Worm (Caenorhabditis elegans) whole organism, mixed stage, embryonic: ENCODE data around the gene K09C4.2.

Source experiments
- M03D4.4 ChIP-seq: sonication (generic microtip); optimal IDR thresholded peaks from 2 replicates; lab custom pipeline; 2017; ENCODE audit warnings: mild to moderate bottlenecking, missing genetic modification characterization, missing compliant biosample characterization
- blmp-1 ChIP-seq: fragments of 150-350 bp; optimal IDR thresholded peaks from 2 replicates; lab custom pipeline; 2014; ENCODE audit warnings: missing biosample characterization, missing genetic modification characterization
- ceh-39 ChIP-seq: fragments of 150-350 bp; optimal IDR thresholded peaks from 2 replicates; lab custom pipeline; 2014; ENCODE audit warnings: missing biosample characterization, missing genetic modification characterization
- ceh-43 ChIP-seq: fragments of 200-800 bp; sonication (Bioruptor generic); optimal IDR thresholded peaks from 2 replicates; lab custom pipeline; 2018; ENCODE audit warnings: mild to moderate bottlenecking, missing genetic modification characterization, moderate library complexity, missing compliant biosample characterization
- ceh-83 ChIP-seq: fragments of 200-800 bp; sonication (Bioruptor generic); optimal IDR thresholded peaks from 2 replicates; lab custom pipeline; 2018; ENCODE audit warnings: mild to moderate bottlenecking, missing genetic modification characterization, missing compliant biosample characterization
- ces-1 ChIP-seq: fragments of 150-350 bp; optimal IDR thresholded peaks from 2 replicates; lab custom pipeline; 2014; ENCODE audit warnings: missing biosample characterization, missing genetic modification reagents, missing genetic modification characterization
- cnd-1 ChIP-seq: fragments of 200-800 bp; sonication (Bioruptor generic); optimal IDR thresholded peaks from 2 replicates; lab custom pipeline; 2018; ENCODE audit warnings: mild to moderate bottlenecking, missing genetic modification characterization, missing compliant biosample characterization
- elt-1 ChIP-seq: sonication (generic microtip); optimal IDR thresholded peaks from 2 replicates; lab custom pipeline; 2017; ENCODE audit warnings: missing genetic modification characterization, mild to moderate bottlenecking, missing compliant biosample characterization, antibody characterized with exemption, moderate library complexity, borderline replicate concordance; ENCODE audit not compliant: insufficient read depth
- elt-3 ChIP-seq: fragments of 150-350 bp; optimal IDR thresholded peaks from 2 replicates; lab custom pipeline; 2014; ENCODE audit warnings: missing biosample characterization, missing genetic modification characterization
- ham-2 ChIP-seq: fragments of 200-800 bp; sonication (Bioruptor generic); optimal IDR thresholded peaks from 2 replicates; lab custom pipeline; 2018; ENCODE audit warnings: mild to moderate bottlenecking, missing genetic modification characterization, missing compliant biosample characterization
- hlh-1 ChIP-seq: fragments of 150-350 bp; optimal IDR thresholded peaks from 2 replicates; lab custom pipeline; 2014; ENCODE audit warnings: missing biosample characterization, missing genetic modification reagents, missing genetic modification characterization
- lin-13 ChIP-seq: fragments of 150-350 bp; optimal IDR thresholded peaks from 2 replicates; lab custom pipeline; 2014; ENCODE audit warnings: missing biosample characterization, missing genetic modification characterization
- lsy-2 ChIP-seq: fragments of 150-350 bp; optimal IDR thresholded peaks from 2 replicates; lab custom pipeline; 2014; ENCODE audit warnings: missing biosample characterization, missing genetic modification characterization
- mab-5 ChIP-seq: fragments of 150-350 bp; optimal IDR thresholded peaks from 2 replicates; lab custom pipeline; 2014; ENCODE audit warnings: missing biosample characterization, missing genetic modification characterization
- mep-1 ChIP-seq: fragments of 150-350 bp; optimal IDR thresholded peaks from 2 replicates; lab custom pipeline; 2017; ENCODE audit warnings: missing biosample characterization, missing genetic modification reagents, missing genetic modification characterization, inconsistent platforms
- mls-2 ChIP-seq: sonication (generic microtip); optimal IDR thresholded peaks from 2 replicates; lab custom pipeline; 2016; ENCODE audit warnings: mild to moderate bottlenecking, missing genetic modification characterization, moderate library complexity, missing compliant biosample characterization
- nhr-12 ChIP-seq: fragments of 150-350 bp; optimal IDR thresholded peaks from 2 replicates; lab custom pipeline; 2014; ENCODE audit warnings: missing biosample characterization, missing genetic modification characterization
- nhr-2 ChIP-seq: fragments of 150-350 bp; optimal IDR thresholded peaks from 2 replicates; lab custom pipeline; 2014; ENCODE audit warnings: missing biosample characterization, missing genetic modification characterization
- nhr-237 ChIP-seq: fragments of 150-350 bp; optimal IDR thresholded peaks from 2 replicates; lab custom pipeline; 2014; ENCODE audit warnings: missing biosample characterization, missing genetic modification characterization
- nhr-28 ChIP-seq: fragments of 150-350 bp; optimal IDR thresholded peaks from 2 replicates; lab custom pipeline; 2014; ENCODE audit warnings: missing biosample characterization, missing genetic modification characterization
- nhr-76 ChIP-seq: sonication (generic microtip); optimal IDR thresholded peaks from 2 replicates; lab custom pipeline; 2017; ENCODE audit warnings: missing biosample characterization, missing genetic modification characterization
- pha-4 ChIP-seq: fragments of 150-350 bp; optimal IDR thresholded peaks from 2 replicates; lab custom pipeline; 2018; ENCODE audit warnings: missing biosample characterization, missing genetic modification reagents, missing genetic modification characterization
- sptf-1 ChIP-seq: sonication (generic microtip); optimal IDR thresholded peaks from 2 replicates; lab custom pipeline; 2017; ENCODE audit warnings: mild to moderate bottlenecking, missing genetic modification characterization, moderate library complexity, missing compliant biosample characterization
- tbx-8 ChIP-seq: fragments of 200-800 bp; sonication (Bioruptor generic); optimal IDR thresholded peaks from 2 replicates; lab custom pipeline; 2018; ENCODE audit warnings: mild to moderate bottlenecking, missing genetic modification characterization, moderate library complexity, missing compliant biosample characterization
- unc-120 ChIP-seq: sonication (generic microtip); optimal IDR thresholded peaks from 2 replicates; lab custom pipeline; 2017; ENCODE audit warnings: missing genetic modification characterization, missing compliant biosample characterization; ENCODE audit not compliant: poor library complexity, severe bottlenecking
- unc-39 ChIP-seq: fragments of 150-350 bp; optimal IDR thresholded peaks from 2 replicates; lab custom pipeline; 2014; ENCODE audit warnings: missing biosample characterization, missing genetic modification characterization
- unc-62 ChIP-seq: fragments of 150-350 bp; optimal IDR thresholded peaks from 2 replicates; lab custom pipeline; 2014; ENCODE audit warnings: missing biosample characterization, missing genetic modification reagents, missing genetic modification characterization
- zip-8 ChIP-seq: fragments of 150-350 bp; optimal IDR thresholded peaks from 2 replicates; lab custom pipeline; 2014; ENCODE audit warnings: missing biosample characterization, missing genetic modification characterization
- ztf-11 ChIP-seq: fragments of 150-350 bp; optimal IDR thresholded peaks from 2 replicates; lab custom pipeline; 2014; ENCODE audit warnings: missing biosample characterization, missing genetic modification characterization

The K09C4.2 gene

ce11 chrX:3296182-3296581 lies at the start of gene K09C4.2:
Gene K09C4.2, plus strand, starts transcription at chrX:3296482.
- no peak for TF ChIP-seq nhr-2 (tag; lab: Kevin White, UChicago)
- no peak for TF ChIP-seq unc-39 (tag; lab: Kevin White, UChicago)
- no peak for TF ChIP-seq ham-2
- TF ChIP-seq nhr-28, result no peak
- TF ChIP-seq mep-1, result no peak
- no peak for TF ChIP-seq ceh-83 (GFP tag; lab: Kevin White, UChicago)
- TF ChIP-seq mls-2 (tag; lab: Kevin White, UChicago), result no peak
- no peak for TF ChIP-seq tbx-8 (GFP tag; lab: Kevin White, UChicago)
- TF ChIP-seq pha-4 (tag; lab: Kevin White, UChicago), result no peak
- TF ChIP-seq mab-5 (tag; lab: Kevin White, UChicago), result no peak
- no peak for TF ChIP-seq ceh-43 (GFP tag; lab: Kevin White, UChicago)
- TF ChIP-seq ztf-11, result no peak
- TF ChIP-seq nhr-12 (tag; lab: Kevin White, UChicago), result no peak
- TF ChIP-seq ces-1 (GFP tag; lab: Kevin White, UChicago), result no peak
- no peak for TF ChIP-seq nhr-237 (tag; lab: Kevin White, UChicago)
- no peak for TF ChIP-seq zip-8
- no peak for TF ChIP-seq ceh-39 (tag; lab: Kevin White, UChicago)

- no peak for TF ChIP-seq blmp-1 (tag; lab: Kevin White, UChicago)
- no peak for TF ChIP-seq zip-8
- no peak for TF ChIP-seq nhr-76 (tag; lab: Kevin White, UChicago)
- TF ChIP-seq ces-1 (GFP tag; lab: Kevin White, UChicago), result no peak
- TF ChIP-seq unc-39 (tag; lab: Kevin White, UChicago), result no peak
- no peak for TF ChIP-seq ham-2
- no peak for TF ChIP-seq unc-120
- TF ChIP-seq lsy-2 (tag; lab: Kevin White, UChicago), result no peak
- TF ChIP-seq cnd-1 (tag; lab: Kevin White, UChicago), result no peak
- TF ChIP-seq elt-3 (tag; lab: Kevin White, UChicago), result no peak
- TF ChIP-seq nhr-2 (tag; lab: Kevin White, UChicago), result no peak
- TF ChIP-seq sptf-1 (tag; lab: Kevin White, UChicago), result no peak
- no peak for TF ChIP-seq mab-5 (tag; lab: Kevin White, UChicago)
- no peak for TF ChIP-seq ceh-39 (tag; lab: Kevin White, UChicago)
- TF ChIP-seq, all 35 proteins: peak for 0
Measured at ce11 chrX:3247768-3248167, 48.5 kb upstream of the K09C4.2 start.

ce11 chrX:3250481-3251091 lies 45.7 kb upstream of the K09C4.2 start, which contains the start of gene pqn-37:
Gene pqn-37, minus strand, starts transcription at chrX:3250531.
- TF ChIP-seq blmp-1 (tag; lab: Kevin White, UChicago), result no peak
- no peak for TF ChIP-seq ceh-43 (GFP tag; lab: Kevin White, UChicago)
- TF ChIP-seq lin-13 (tag; lab: Kevin White, UChicago), result no peak
- no peak for TF ChIP-seq mab-5 (tag; lab: Kevin White, UChicago)
- no peak for TF ChIP-seq hlh-1 (tag; lab: Kevin White, UChicago)
- no peak for TF ChIP-seq cnd-1 (tag; lab: Kevin White, UChicago)
- TF ChIP-seq, all 35 proteins: peak for 0

- TF ChIP-seq ztf-11, result no peak
- no peak for TF ChIP-seq unc-62
- no peak for TF ChIP-seq elt-3 (tag; lab: Kevin White, UChicago)
- TF ChIP-seq nhr-2 (tag; lab: Kevin White, UChicago), result no peak
- no peak for TF ChIP-seq mab-5 (tag; lab: Kevin White, UChicago)
- TF ChIP-seq hlh-1 (tag; lab: Kevin White, UChicago), result no peak
- no peak for TF ChIP-seq nhr-76 (tag; lab: Kevin White, UChicago)
- TF ChIP-seq unc-39 (tag; lab: Kevin White, UChicago), result no peak
- TF ChIP-seq nhr-12 (tag; lab: Kevin White, UChicago), result no peak
- TF ChIP-seq M03D4.4 (tag; lab: Kevin White, UChicago), result no peak
- TF ChIP-seq elt-1, result no peak
- TF ChIP-seq, all 35 proteins: peak for 0
Measured at ce11 chrX:3252500-3252899, 43.8 kb upstream of the K09C4.2 start, which contains the start of gene tba-9. Gene tba-9, plus strand, starts transcription at chrX:3252800.

ce11 chrX:3256784-3257493 lies 39.3 kb upstream of the K09C4.2 start, which contains the start of gene lbp-3:
Gene lbp-3, plus strand, starts transcription at chrX:3257372.
- no peak for TF ChIP-seq tbx-8 (GFP tag; lab: Kevin White, UChicago)
- no peak for TF ChIP-seq elt-1
- no peak for TF ChIP-seq nhr-2 (tag; lab: Kevin White, UChicago)
- no peak for TF ChIP-seq ceh-43 (GFP tag; lab: Kevin White, UChicago)
- no peak for TF ChIP-seq nhr-12 (tag; lab: Kevin White, UChicago)
